Fruit fly (Drosophila melanogaster): ENCODE data around the gene CG15147.

DNA sequence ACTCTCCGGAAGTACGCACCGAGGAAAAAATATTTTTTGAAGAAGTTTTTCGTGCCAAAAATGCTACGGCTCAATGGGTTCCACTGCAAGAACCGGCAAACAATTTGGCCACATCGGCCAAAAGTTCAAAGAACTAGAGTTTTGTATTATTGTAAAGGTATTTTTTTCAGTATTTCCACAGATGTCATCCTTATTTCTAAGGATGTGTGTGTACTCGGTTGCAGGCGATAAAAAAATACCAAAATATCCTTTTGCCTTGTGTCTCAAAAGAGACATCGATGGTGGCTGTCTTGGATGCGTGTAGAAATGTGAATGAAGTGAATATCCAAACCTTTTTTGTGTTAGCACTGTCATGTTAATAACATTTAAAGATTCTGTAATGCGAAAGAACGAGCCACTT, 23.0 kb downstream of the CG15147 start:
- TF ChIP-seq Mio (GFP tag; optimal IDR thresholded peaks at IDR 0.05) (no peak), tai (GFP tag; optimal IDR thresholded peaks at IDR 0.05) (no peak), psq (GFP tag; optimal IDR thresholded peaks at IDR 0.05) (no peak), brk (GFP tag; optimal IDR thresholded peaks at IDR 0.05) (no peak), dsf (GFP tag; optimal IDR thresholded peaks at IDR 0.05; ENCODE audit: borderline replicate concordance) (no peak), foxo (GFP tag; optimal IDR thresholded peaks at IDR 0.05) (no peak), fru (GFP tag; optimal IDR thresholded peaks at IDR 0.05) (no peak), Dfd (GFP tag; optimal IDR thresholded peaks at IDR 0.05) (no peak), GATAd (GFP tag; optimal IDR thresholded peaks at IDR 0.05) (no peak), usp (GFP tag; optimal IDR thresholded peaks at IDR 0.05) (no peak)

All from whole organism, wandering third instar larva.